Worm (Caenorhabditis elegans): Measurements from ENCODE around the gene Y55F3AM.13.

DNA sequence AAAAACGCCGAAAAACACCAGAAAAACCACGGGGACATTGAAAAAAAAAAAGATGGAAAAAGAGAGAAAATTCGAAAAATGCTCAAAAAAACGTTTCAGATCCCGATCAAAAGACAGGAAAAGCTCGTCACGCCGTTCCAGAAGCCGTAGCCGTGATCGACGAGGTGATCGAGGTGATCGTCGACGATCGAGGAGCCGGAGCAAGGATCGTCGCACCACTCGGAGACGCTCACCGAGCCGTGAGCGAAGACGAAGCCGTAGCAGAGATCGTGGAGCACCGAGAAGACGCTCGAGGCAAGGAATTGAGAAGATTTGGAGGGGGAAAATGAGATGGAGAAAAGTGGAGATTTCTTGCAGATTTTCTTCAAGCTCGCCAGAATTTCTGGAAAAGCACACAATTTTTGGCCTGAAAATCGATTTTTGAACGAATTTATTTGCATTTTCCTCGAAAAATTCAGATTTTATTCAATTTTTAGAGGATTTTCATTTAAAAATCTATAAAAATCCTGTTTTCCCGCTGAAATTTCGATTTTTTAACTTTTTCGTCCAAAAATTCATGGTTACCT is 42.8 kb downstream of the Y55F3AM.13 start:
- no peak for TF ChIP-seq rpc-1 (optimal IDR thresholded peaks at IDR 0.05)
- no peak for TF ChIP-seq rpc-1 (tag; optimal IDR thresholded peaks at IDR 0.05)
- TF ChIP-seq bed-2 (GFP tag; IDR thresholded peaks at IDR 0.05): no peak
- no peak for TF ChIP-seq F49E8.2 (tag; optimal IDR thresholded peaks at IDR 0.05; ENCODE audit: insufficient read depth)
- TF ChIP-seq F52B5.7 (tag; optimal IDR thresholded peaks at IDR 0.05): no peak

Measured in whole organism, young adult.